Worm (Caenorhabditis elegans): Measurements from ENCODE around the gene chil-7.

DNA sequence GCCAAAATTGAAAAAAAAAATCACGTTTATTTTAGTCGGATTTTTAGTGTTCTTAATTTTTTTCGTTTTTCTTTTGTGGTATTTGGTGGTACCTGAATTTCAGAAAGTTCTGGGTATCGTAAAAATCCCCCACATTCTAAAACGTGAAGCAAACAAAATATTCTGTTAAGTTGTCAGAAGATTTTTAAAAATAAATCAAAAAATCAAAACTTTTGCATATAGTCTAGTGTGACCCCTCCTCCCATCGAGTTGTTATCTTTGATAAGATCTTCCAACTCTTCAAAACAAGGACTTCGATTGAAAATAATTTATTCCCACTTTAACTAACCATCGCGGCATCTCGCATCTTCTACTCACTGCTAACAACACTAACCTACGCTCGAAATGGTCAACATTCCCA, 41.9 kb downstream of the chil-7 start, which contains the start of gene ZK938.1:
- TF ChIP-seq ztf-6 (GFP tag; IDR thresholded peaks at IDR 0.05) (no peak), nfya-1 (tag; optimal IDR thresholded peaks at IDR 0.05; ENCODE audit: borderline replicate concordance, insufficient read depth) (no peak), atf-7 (tag; optimal IDR thresholded peaks at IDR 0.05) (no peak), sea-2 (GFP tag; IDR thresholded peaks at IDR 0.05) (no peak), let-526 (GFP tag; IDR thresholded peaks at IDR 0.05) (no peak), hmg-1.2 (GFP tag; IDR thresholded peaks at IDR 0.05) (no peak), F52B5.7 (tag; optimal IDR thresholded peaks at IDR 0.05) (no peak)

All from whole organism, young adult.